Fruit fly (Drosophila melanogaster): ENCODE measurements around the gene CG31643.

Gene CG31643

DNA sequence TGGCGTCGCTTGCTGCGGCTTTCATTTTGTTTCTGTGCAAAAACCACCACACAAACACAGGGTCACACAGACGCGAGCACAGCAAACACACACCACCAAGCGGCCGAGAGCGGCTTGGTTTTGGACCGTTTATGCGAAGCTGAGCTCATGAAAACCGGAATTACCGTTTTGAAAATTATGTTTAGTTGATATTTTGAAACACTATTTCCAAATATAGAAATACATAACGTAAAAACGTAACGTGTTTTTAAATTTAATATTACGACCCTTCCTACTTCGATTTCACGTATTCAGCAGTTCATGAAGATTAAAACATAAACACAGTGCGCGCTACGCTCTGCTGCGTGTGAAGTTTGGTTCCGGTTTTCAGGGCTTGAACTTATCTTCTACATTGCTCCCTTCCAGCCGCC is 13.3 kb downstream of the CG31643 start (continued):
- TF ChIP-seq CG15269 (tag; optimal IDR thresholded peaks at IDR 0.05) (peak; percentile 96), CG1602 (GFP tag; optimal IDR thresholded peaks at IDR 0.05) (peak; percentile 87)

DNA sequence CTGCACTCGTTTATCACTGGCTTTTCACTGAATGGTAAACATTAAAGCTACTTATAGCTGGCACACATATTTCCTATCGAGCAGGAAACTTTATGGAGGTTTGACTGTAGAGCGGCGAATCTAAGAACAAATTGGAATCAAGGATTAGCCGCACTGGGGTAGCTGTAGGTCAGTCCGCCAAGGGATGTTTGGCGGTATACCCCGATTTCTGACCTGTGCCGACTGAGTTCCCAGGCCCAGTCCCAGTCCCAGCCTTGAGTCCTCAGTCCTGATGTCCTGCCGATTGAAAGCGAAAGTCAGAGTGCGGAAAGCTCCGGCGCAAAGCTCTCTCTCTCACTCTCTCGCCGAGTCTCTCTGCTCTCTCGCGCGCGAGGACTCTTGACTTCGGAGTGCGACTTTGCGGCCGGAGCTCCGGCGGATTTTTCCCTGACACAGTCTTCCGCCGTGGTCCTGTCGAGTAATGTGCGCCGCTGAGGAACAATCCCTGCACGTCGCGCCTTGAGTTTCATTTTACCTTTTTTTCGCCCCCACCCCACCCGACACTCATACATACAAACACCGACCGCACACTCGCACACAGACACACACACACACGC is 16.1 kb downstream of the CG31643 start, which contains the start of gene CG13995:
Gene CG13995, plus strand, starts transcription at position 429 of the 596 bp plus-strand sequence.
- TF ChIP-seq seq (GFP tag; IDR thresholded peaks at IDR 0.05) (peak; percentile 31; the same call in 1 of the 2 replicates), Med (GFP tag) (peak; percentile 58), gcm2 (GFP tag; optimal IDR thresholded peaks at IDR 0.05) (no peak), lab (GFP tag; optimal IDR thresholded peaks at IDR 0.05) (peak; percentile 22), tin (GFP tag; optimal IDR thresholded peaks at IDR 0.05) (no peak), CG13287 (GFP tag; IDR thresholded peaks at IDR 0.05; ENCODE audit: partially characterized antibody) (no peak), croc (GFP tag; conservative IDR thresholded peaks at IDR 0.05) (no peak), knrl (GFP tag; IDR thresholded peaks at IDR 0.05; ENCODE audit: partially characterized antibody) (no peak), Deaf1 (tag; optimal IDR thresholded peaks at IDR 0.05) (peak; percentile 89), hbn (GFP tag; IDR thresholded peaks at IDR 0.05; ENCODE audit: partially characterized antibody) (no peak), cwo (GFP tag; optimal IDR thresholded peaks at IDR 0.05) (no peak), CG6254 (GFP tag; optimal IDR thresholded peaks at IDR 0.05) (no peak), dmrt99B (tag; optimal IDR thresholded peaks at IDR 0.05) (no peak), CG14050 (GFP tag; IDR thresholded peaks at IDR 0.05) (no peak), Blimp-1 (GFP tag; optimal IDR thresholded peaks at IDR 0.05) (peak; percentile 28), CG3995 (GFP tag; optimal IDR thresholded peaks at IDR 0.05) (no peak), ase (GFP tag; IDR thresholded peaks at IDR 0.05) (0 out of 3 replicates have a peak, but pooled peaks have one; percentile 36), ATbp (GFP tag; optimal IDR thresholded peaks at IDR 0.05) (no peak), CG4854 (GFP tag; optimal IDR thresholded peaks at IDR 0.05) (no peak), CG17802 (tag; optimal IDR thresholded peaks at IDR 0.05) (no peak), slp2 (GFP tag; optimal IDR thresholded peaks at IDR 0.05) (no peak), dimm (GFP tag; IDR thresholded peaks at IDR 0.05) (no peak), Lhr (GFP tag; optimal IDR thresholded peaks at IDR 0.05) (no peak), CG7556 (GFP tag; optimal IDR thresholded peaks at IDR 0.05) (no peak), CG7271 (tag; optimal IDR thresholded peaks at IDR 0.05) (no peak), CG10959 (GFP tag; IDR thresholded peaks at IDR 0.05) (no peak), dm (GFP tag; optimal IDR thresholded peaks at IDR 0.05) (no peak), usp (GFP tag; optimal IDR thresholded peaks at IDR 0.05) (no peak), Dp (GFP tag; optimal IDR thresholded peaks at IDR 0.05) (no peak), gfzf (GFP tag; optimal IDR thresholded peaks at IDR 0.05) (no peak), Ssrp (tag; optimal IDR thresholded peaks at IDR 0.05) (no peak), C15 (GFP tag; IDR thresholded peaks at IDR 0.05) (no peak), oc (tag; optimal IDR thresholded peaks at IDR 0.05) (no peak), grau (tag; optimal IDR thresholded peaks at IDR 0.05) (peak; percentile 60), CG13894 (tag; optimal IDR thresholded peaks at IDR 0.05) (peak; percentile 100), CG7372 (GFP tag; IDR thresholded peaks at IDR 0.05) (no peak), CG2712 (tag; optimal IDR thresholded peaks at IDR 0.05) (no peak), CG13296 (GFP tag; optimal IDR thresholded peaks at IDR 0.05) (no peak), Adf1 (GFP tag; IDR thresholded peaks at IDR 0.05) (peak; percentile 14; the same call in 1 of the 2 replicates), CG16779 (GFP tag; IDR thresholded peaks at IDR 0.05) (peak; percentile 74), Bgb (GFP tag; IDR thresholded peaks at IDR 0.05; ENCODE audit: partially characterized antibody) (peak; percentile 27; the same call in 1 of the 2 replicates), CG2202 (tag; optimal IDR thresholded peaks at IDR 0.05) (no peak), Mes4 (GFP tag; optimal IDR thresholded peaks at IDR 0.05) (no peak), CG6791 (GFP tag; IDR thresholded peaks at IDR 0.05; ENCODE audit: partially characterized antibody) (no peak), CG32767 (GFP tag; IDR thresholded peaks at IDR 0.05) (0 out of 2 replicates have a peak, but pooled peaks have one; percentile 26), nmo (GFP tag; optimal IDR thresholded peaks at IDR 0.05) (no peak)

Data from whole organism, embryonic.